Worm (Caenorhabditis elegans) whole organism, early embryonic: ENCODE data around the gene lias-1.

ENCODE experiments used
- B0310.2 ChIP-seq: sonication (generic microtip); optimal IDR thresholded peaks from 2 replicates; lab custom pipeline; 2016; ENCODE audit warnings: mild to moderate bottlenecking, missing genetic modification characterization, missing compliant biosample characterization
- F13C5.2 ChIP-seq: sonication (generic microtip); optimal IDR thresholded peaks from 2 replicates; lab custom pipeline; 2017; ENCODE audit warnings: mild to moderate bottlenecking, missing genetic modification characterization, inconsistent platforms, missing compliant biosample characterization
- aly-1 ChIP-seq: sonication (generic microtip); optimal IDR thresholded peaks from 2 replicates; lab custom pipeline; 2016; ENCODE audit warnings: missing genetic modification characterization, missing compliant biosample characterization
- ama-1 ChIP-seq: fragments of 150-350 bp; optimal IDR thresholded peaks from 2 replicates; lab custom pipeline; 2014
- ceh-13 ChIP-seq: fragments of 200-800 bp; sonication (Bioruptor generic); optimal IDR thresholded peaks from 2 replicates; lab custom pipeline; 2018; ENCODE audit warnings: mild to moderate bottlenecking, missing genetic modification characterization, missing compliant biosample characterization
- ceh-36 ChIP-seq: sonication (generic microtip); optimal IDR thresholded peaks from 2 replicates; lab custom pipeline; 2016; ENCODE audit warnings: missing genetic modification characterization, inconsistent platforms, missing compliant biosample characterization
- ets-7 ChIP-seq: sonication (generic microtip); optimal IDR thresholded peaks from 2 replicates; lab custom pipeline; 2016; ENCODE audit warnings: missing genotype, missing genetic modification characterization, missing compliant biosample characterization
- flt-1 ChIP-seq: fragments of 200-800 bp; sonication (Bioruptor generic); IDR thresholded peaks from 2 replicates; pipeline ENCODE4 v1.3.6; 2022; ENCODE audit warnings: missing genetic modification characterization, missing compliant biosample characterization
- hmbx-1 ChIP-seq: sonication (generic microtip); optimal IDR thresholded peaks from 2 replicates; lab custom pipeline; 2016; ENCODE audit warnings: mild to moderate bottlenecking, missing genetic modification characterization, missing compliant biosample characterization
- hmg-4 ChIP-seq: fragments of 200-800 bp; sonication (Bioruptor generic); optimal IDR thresholded peaks from 2 replicates; lab custom pipeline; 2018; ENCODE audit warnings: mild to moderate bottlenecking, missing genetic modification characterization, missing compliant biosample characterization
- hnd-1 ChIP-seq: sonication (generic microtip); optimal IDR thresholded peaks from 2 replicates; lab custom pipeline; 2016; ENCODE audit warnings: missing genetic modification characterization, missing compliant biosample characterization
- pes-1 ChIP-seq: fragments of 200-800 bp; sonication (Bioruptor generic); IDR thresholded peaks from 2 replicates; pipeline ENCODE4 v1.3.6; 2022; ENCODE audit warnings: missing genetic modification reagents, missing genetic modification characterization, missing compliant biosample characterization
- scrt-1 ChIP-seq: fragments of 200-800 bp; sonication (Bioruptor generic); IDR thresholded peaks from 2 replicates; pipeline ENCODE4 v1.3.6; 2022; ENCODE audit warnings: missing genetic modification characterization, missing compliant biosample characterization
- sea-1 ChIP-seq: fragments of 200-800 bp; sonication (Bioruptor generic); conservative IDR thresholded peaks from 2 replicates; pipeline ENCODE4 v1.3.6; 2022; ENCODE audit warnings: missing genetic modification characterization, missing compliant biosample characterization
- tbx-11 ChIP-seq: fragments of 200-800 bp; sonication (Bioruptor generic); IDR thresholded peaks from 2 replicates; pipeline ENCODE4 v1.3.6; 2022; ENCODE audit warnings: missing genetic modification characterization, missing compliant biosample characterization
- tbx-37 ChIP-seq: fragments of 200-800 bp; sonication (Bioruptor generic); conservative IDR thresholded peaks from 2 replicates; pipeline ENCODE4 v1.3.6; 2022; ENCODE audit warnings: missing genetic modification reagents, missing genetic modification characterization, missing compliant biosample characterization
- tra-4 ChIP-seq: sonication (generic microtip); optimal IDR thresholded peaks from 2 replicates; lab custom pipeline; 2017; ENCODE audit warnings: missing genetic modification characterization, missing compliant biosample characterization

The lias-1 gene

ce11 chrIII:3505051-3505548 is at the start of gene lias-1:
lias-1 (minus strand) TSS chrIII:3505101.
- TF ChIP-seq hmg-4 (GFP tag; lab: Kevin White, UChicago) (peak; percentile 15), pes-1 (GFP tag; lab: Robert Waterston, UW) (0 out of 2 replicates have a peak, but pooled peaks have one; percentile 50), tra-4 (tag; lab: Kevin White, UChicago) (no peak), ceh-36 (tag; lab: Kevin White, UChicago) (no peak), scrt-1 (GFP tag; lab: Robert Waterston, UW) (no peak), tbx-37 (GFP tag; lab: Robert Waterston, UW) (no peak), sea-1 (GFP tag; lab: Robert Waterston, UW) (no peak), B0310.2 (tag; lab: Kevin White, UChicago) (no peak), hnd-1 (no peak), flt-1 (no peak), tbx-11 (GFP tag; lab: Robert Waterston, UW) (no peak), ama-1 (lab: Kevin White, UChicago) (no peak), ceh-13 (GFP tag; lab: Kevin White, UChicago) (no peak), aly-1 (tag; lab: Kevin White, UChicago) (peak; percentile 35), F13C5.2 (peak; percentile 85), ets-7 (no peak), hmbx-1 (tag; lab: Kevin White, UChicago) (no peak)

ce11 chrIII:3553349-3553748 is 48.4 kb upstream of the lias-1 start, which contains the start of gene C54C6.4:
C54C6.4 (plus strand) TSS chrIII:3553649.
- TF ChIP-seq tra-4 (tag; lab: Kevin White, UChicago) (no peak), ceh-13 (GFP tag; lab: Kevin White, UChicago) (no peak), sea-1 (GFP tag; lab: Robert Waterston, UW) (no peak), hmbx-1 (tag; lab: Kevin White, UChicago) (no peak), tbx-11 (GFP tag; lab: Robert Waterston, UW) (no peak), tbx-37 (GFP tag; lab: Robert Waterston, UW) (no peak)

DNA sequence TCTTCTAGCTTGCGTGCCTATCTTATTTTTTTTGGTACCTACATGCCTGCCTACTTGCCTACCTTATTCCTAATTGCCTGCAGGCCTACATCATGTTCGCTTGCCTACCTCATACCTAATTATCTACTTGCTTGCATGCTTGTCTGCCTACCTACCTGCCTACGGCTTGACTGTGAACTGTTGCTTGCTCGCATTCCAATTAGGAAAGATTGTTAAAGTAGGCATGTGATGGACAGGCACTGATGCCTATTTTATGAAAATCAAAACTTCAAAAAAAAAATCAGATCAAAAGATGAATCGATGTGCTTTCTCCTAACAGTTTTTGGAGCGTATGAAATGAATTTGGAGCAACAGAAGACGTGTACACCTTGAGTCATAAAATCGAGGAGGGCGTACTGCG is 45.5 kb upstream of the lias-1 start:
- TF ChIP-seq F13C5.2 (no peak), ceh-36 (tag; lab: Kevin White, UChicago) (no peak)

DNA sequence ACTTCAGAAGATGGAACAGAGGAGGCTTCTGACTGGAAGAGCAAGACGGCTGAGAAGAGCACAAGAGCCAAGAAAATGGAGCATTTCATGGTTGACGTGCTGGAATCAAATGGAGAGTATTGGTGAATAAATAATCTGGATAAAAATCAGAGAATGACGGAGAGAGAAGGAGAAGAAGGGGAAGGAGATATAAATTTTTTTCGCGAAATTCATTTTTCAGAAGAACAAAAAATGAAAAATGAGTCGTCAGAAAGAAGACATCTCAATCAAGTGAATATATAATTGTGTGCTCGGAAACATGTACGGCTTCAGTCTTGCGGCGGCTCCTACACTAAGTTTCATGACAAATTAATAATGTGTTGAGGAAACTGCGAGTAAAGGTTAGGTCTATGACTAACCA is 44.8 kb upstream of the lias-1 start, which contains the start of gene C54C6.5:
Gene C54C6.5, minus strand, starts transcription at position 101 of the 400 bp plus-strand sequence.
- TF ChIP-seq ets-7 (no peak), B0310.2 (tag; lab: Kevin White, UChicago) (no peak), tbx-11 (GFP tag; lab: Robert Waterston, UW) (no peak), flt-1 (no peak), F13C5.2 (no peak), ceh-36 (tag; lab: Kevin White, UChicago) (no peak), hmg-4 (GFP tag; lab: Kevin White, UChicago) (no peak), tbx-37 (GFP tag; lab: Robert Waterston, UW) (no peak), tra-4 (tag; lab: Kevin White, UChicago) (no peak), aly-1 (tag; lab: Kevin White, UChicago) (no peak), ceh-13 (GFP tag; lab: Kevin White, UChicago) (no peak), pes-1 (GFP tag; lab: Robert Waterston, UW) (no peak), hmbx-1 (tag; lab: Kevin White, UChicago) (no peak), hnd-1 (no peak), sea-1 (GFP tag; lab: Robert Waterston, UW) (no peak)

DNA sequence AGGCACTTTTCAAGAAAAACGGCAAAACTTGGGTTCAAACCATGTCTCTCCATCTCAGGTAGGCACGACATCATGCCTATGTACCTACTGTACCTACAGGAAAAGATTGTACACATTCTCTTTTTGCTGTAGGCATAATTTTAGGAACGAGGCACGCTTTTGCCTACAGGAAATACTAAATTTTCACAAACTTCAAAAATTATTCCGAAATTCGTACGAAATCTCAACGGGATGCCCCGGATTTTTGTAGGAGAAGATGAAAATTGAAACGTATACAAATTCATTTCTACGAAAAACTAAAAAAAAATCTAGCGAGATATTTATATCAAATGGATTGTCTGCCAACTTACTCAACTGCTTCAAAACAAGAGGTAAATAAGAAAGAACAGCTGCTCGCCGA is 43.1 kb upstream of the lias-1 start, which contains the start of gene C54C6.11:
Gene C54C6.11, plus strand, starts transcription at position 301 of the 400 bp plus-strand sequence.
- TF ChIP-seq flt-1 = no peak
- no peak for TF ChIP-seq tbx-37 (GFP tag; lab: Robert Waterston, UW)
- no peak for TF ChIP-seq ceh-13 (GFP tag; lab: Kevin White, UChicago)
- TF ChIP-seq pes-1 (GFP tag; lab: Robert Waterston, UW) = no peak

- TF ChIP-seq aly-1 (tag; lab: Kevin White, UChicago) (no peak), ets-7 (no peak), ceh-36 (tag; lab: Kevin White, UChicago) (no peak)
These were observed 41.4 kb upstream of the lias-1 start, which contains the start of gene C54C6.7 for ce11 chrIII:3546323-3546722. C54C6.7 (minus strand) TSS chrIII:3546423.

DNA sequence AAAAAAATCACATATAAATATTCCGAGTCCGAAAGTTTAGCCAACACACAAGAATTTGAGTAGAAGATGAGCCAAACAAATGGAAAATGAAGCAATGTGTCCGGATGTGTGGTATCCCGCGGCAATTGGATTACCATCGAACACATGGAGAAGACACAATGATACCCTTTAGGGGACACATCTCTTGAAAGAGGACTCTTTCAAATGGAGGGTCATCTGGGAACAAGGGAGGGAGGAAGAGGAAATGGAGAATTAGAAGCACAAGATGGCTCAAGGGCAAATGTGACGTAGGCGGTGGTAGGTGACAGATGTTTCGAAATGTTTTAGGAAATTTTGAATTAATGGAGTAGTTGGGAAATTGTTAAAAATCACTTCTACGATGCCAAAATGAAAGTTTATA is 38.2 kb upstream of the lias-1 start:
- no peak for TF ChIP-seq tbx-11 (GFP tag; lab: Robert Waterston, UW)
- no peak for TF ChIP-seq hmbx-1 (tag; lab: Kevin White, UChicago)
- no peak for TF ChIP-seq hnd-1
- no peak for TF ChIP-seq ets-7
- TF ChIP-seq hmg-4 (GFP tag; lab: Kevin White, UChicago) = no peak
- TF ChIP-seq aly-1 (tag; lab: Kevin White, UChicago) = no peak
- no peak for TF ChIP-seq flt-1

DNA sequence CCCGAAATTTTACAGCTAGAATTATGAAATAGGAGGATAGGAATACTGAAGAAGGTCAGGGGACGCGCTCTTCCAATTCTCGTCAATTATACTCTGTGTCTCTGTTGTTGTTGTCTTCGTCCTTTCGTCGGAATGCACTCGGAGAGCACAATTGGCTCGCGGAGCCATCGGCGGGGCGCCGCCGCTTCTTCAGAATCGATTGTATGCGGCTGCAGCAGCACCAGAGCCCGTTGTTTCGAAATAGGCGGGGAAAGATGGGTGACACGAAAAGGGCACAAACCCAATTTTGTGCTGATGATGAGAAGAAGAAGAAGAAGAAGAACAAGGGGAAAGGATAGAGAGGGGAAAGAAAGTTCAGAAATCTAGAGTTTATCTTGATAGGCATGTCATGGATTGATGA is 37.2 kb upstream of the lias-1 start:
- no peak for TF ChIP-seq tbx-37 (GFP tag; lab: Robert Waterston, UW)
- no peak for TF ChIP-seq hmg-4 (GFP tag; lab: Kevin White, UChicago)
- no peak for TF ChIP-seq B0310.2 (tag; lab: Kevin White, UChicago)
- no peak for TF ChIP-seq tra-4 (tag; lab: Kevin White, UChicago)
- TF ChIP-seq flt-1 = no peak
